Worm (Caenorhabditis elegans) whole organism, L1 larva: Measurements from ENCODE around the gene his-61.

ENCODE experiments used
- C04F5.9 ChIP-seq: sonication (generic microtip); optimal IDR thresholded peaks from 2 replicates; lab custom pipeline; 2016; ENCODE audit warnings: missing genetic modification characterization, missing compliant biosample characterization
- C34B4.2 ChIP-seq: sonication (generic microtip); optimal IDR thresholded peaks from 2 replicates; lab custom pipeline; 2017; ENCODE audit warnings: mild to moderate bottlenecking, missing genetic modification characterization, missing compliant biosample characterization
- aha-1 ChIP-seq: fragments of 150-350 bp; optimal IDR thresholded peaks from 2 replicates; lab custom pipeline; 2014; ENCODE audit warnings: missing biosample characterization, missing genetic modification characterization
- aly-2 ChIP-seq: fragments of 150-350 bp; optimal IDR thresholded peaks from 2 replicates; lab custom pipeline; 2014; ENCODE audit warnings: missing biosample characterization, missing genetic modification characterization
- ama-1 ChIP-seq: fragments of 150-350 bp; optimal IDR thresholded peaks from 2 replicates; lab custom pipeline; 2014
- ceh-63 ChIP-seq: fragments of 200-800 bp; sonication (Bioruptor generic); optimal IDR thresholded peaks from 2 replicates; lab custom pipeline; 2018; ENCODE audit warnings: mild to moderate bottlenecking, missing genetic modification characterization, missing compliant biosample characterization
- ceh-8 ChIP-seq: fragments of 200-800 bp; sonication (Bioruptor generic); optimal IDR thresholded peaks from 2 replicates; lab custom pipeline; 2018; ENCODE audit warnings: mild to moderate bottlenecking, missing genetic modification characterization, moderate library complexity, missing compliant biosample characterization
- ceh-82 ChIP-seq, 3 experiments: fragments of 150-350 bp in 1 of 3; sonication (generic microtip) in 2 of 3; optimal IDR thresholded peaks; 2 replicates each; lab custom pipeline; 2014 to 2017; ENCODE audit warnings: missing biosample characterization in 3 of 3, missing genetic modification characterization in 3 of 3
- ces-1 ChIP-seq: fragments of 150-350 bp; optimal IDR thresholded peaks from 2 replicates; lab custom pipeline; 2014; ENCODE audit warnings: missing biosample characterization, missing genetic modification reagents, missing genetic modification characterization
- dpl-1 ChIP-seq, 3 experiments: fragments of 150-350 bp in 2 of 3; sonication (generic microtip) in 1 of 3; optimal IDR thresholded peaks; 2 replicates each; lab custom pipeline; 2014 to 2017; ENCODE audit warnings: missing biosample characterization in 3 of 3, missing genetic modification characterization in 3 of 3, missing genetic modification reagents in 3 of 3
- efl-1 ChIP-seq, 4 experiments: fragments of 150-350 bp; optimal IDR thresholded peaks in 3 of 4; peaks in 1 of 4; 1 replicate in 1 of 4; 2 replicates in 3 of 4; lab custom pipeline; 2014; ENCODE audit warnings: missing biosample characterization in 2 of 4, missing genetic modification characterization in 2 of 4, missing genetic modification reagents in 2 of 4
- egl-13 ChIP-seq: sonication (generic microtip); optimal IDR thresholded peaks from 2 replicates; lab custom pipeline; 2016; ENCODE audit warnings: missing genotype, missing genetic modification reagents, missing genetic modification characterization, missing compliant biosample characterization
- egl-27 ChIP-seq, 2 experiments: fragments of 150-350 bp in 1 of 2; sonication (generic microtip); optimal IDR thresholded peaks; 3 replicates each; lab custom pipeline; 2017 to 2018; ENCODE audit warnings: missing biosample characterization in 2 of 2, missing genetic modification characterization in 2 of 2, missing genetic modification reagents in 2 of 2
- elt-3 ChIP-seq, 6 experiments: fragments of 150-350 bp in 1 of 6; sonication (generic microtip); optimal IDR thresholded peaks; 2 replicates each; lab custom pipeline; 2017 to 2018; ENCODE audit warnings: missing biosample characterization in 6 of 6, missing genetic modification characterization in 6 of 6, inconsistent platforms in 1 of 6
- ets-5 ChIP-seq: fragments of 200-800 bp; sonication (Bioruptor generic); IDR thresholded peaks from 2 replicates; pipeline ENCODE4 v1.3.6; 2022; ENCODE audit warnings: missing genetic modification characterization, missing compliant biosample characterization
- fkh-10 ChIP-seq: sonication (generic microtip); optimal IDR thresholded peaks from 2 replicates; lab custom pipeline; 2017; ENCODE audit warnings: missing biosample characterization, missing genetic modification reagents, missing genetic modification characterization
- fkh-8 ChIP-seq: sonication (generic microtip); optimal IDR thresholded peaks from 2 replicates; lab custom pipeline; 2016; ENCODE audit warnings: mild to moderate bottlenecking, missing genetic modification characterization, missing compliant biosample characterization
- grh-1 ChIP-seq: fragments of 200-800 bp; sonication (Bioruptor generic); IDR thresholded peaks from 2 replicates; pipeline ENCODE4 v1.3.6; 2022; ENCODE audit warnings: missing genetic modification reagents, missing genetic modification characterization, missing compliant biosample characterization
- hlh-4 ChIP-seq: sonication (generic microtip); optimal IDR thresholded peaks from 2 replicates; lab custom pipeline; 2016; ENCODE audit warnings: mild to moderate bottlenecking, missing genetic modification characterization, missing compliant biosample characterization
- irx-1 ChIP-seq: sonication (generic microtip); optimal IDR thresholded peaks from 2 replicates; lab custom pipeline; 2016; ENCODE audit warnings: missing genetic modification characterization, missing compliant biosample characterization
- isw-1 ChIP-seq: fragments of 200-800 bp; sonication (Bioruptor generic); IDR thresholded peaks from 2 replicates; pipeline ENCODE4 v1.3.6; 2022; ENCODE audit warnings: missing genetic modification characterization, missing compliant biosample characterization
- jun-1 ChIP-seq: fragments of 150-350 bp; optimal IDR thresholded peaks from 2 replicates; lab custom pipeline; 2014; ENCODE audit warnings: missing biosample characterization, missing genetic modification reagents, missing genetic modification characterization
- lin-14 ChIP-seq: fragments of 200-800 bp; sonication (Bioruptor generic); optimal IDR thresholded peaks from 2 replicates; lab custom pipeline; 2018; ENCODE audit warnings: mild to moderate bottlenecking, missing genetic modification characterization, moderate library complexity, missing compliant biosample characterization
- lin-35 ChIP-seq, 2 experiments: fragments of 150-350 bp; optimal IDR thresholded peaks; 2 replicates each; lab custom pipeline; 2014; ENCODE audit warnings: missing biosample characterization in 2 of 2, missing genetic modification characterization in 2 of 2, missing genetic modification reagents in 2 of 2
- lin-39 ChIP-seq: fragments of 150-350 bp; optimal IDR thresholded peaks from 2 replicates; lab custom pipeline; 2014; ENCODE audit warnings: missing biosample characterization, missing genetic modification reagents, missing genetic modification characterization
- lir-3 ChIP-seq: sonication (generic microtip); optimal IDR thresholded peaks from 2 replicates; lab custom pipeline; 2016; ENCODE audit warnings: mild to moderate bottlenecking, missing genetic modification characterization, moderate library complexity, missing compliant biosample characterization; ENCODE audit not compliant: poor library complexity
- lsy-2 ChIP-seq, 2 experiments: fragments of 150-350 bp; optimal IDR thresholded peaks; 2 replicates each; lab custom pipeline; 2014; ENCODE audit warnings: missing biosample characterization in 2 of 2, missing genetic modification characterization in 2 of 2
- mab-9 ChIP-seq: fragments of 200-800 bp; sonication (Bioruptor generic); IDR thresholded peaks from 2 replicates; pipeline ENCODE4 v1.3.6; 2022; ENCODE audit warnings: missing genetic modification reagents, missing genetic modification characterization, missing compliant biosample characterization
- nhr-11 ChIP-seq: fragments of 150-350 bp; optimal IDR thresholded peaks from 2 replicates; lab custom pipeline; 2014; ENCODE audit warnings: missing biosample characterization, missing genetic modification characterization
- nhr-12 ChIP-seq: sonication (generic microtip); optimal IDR thresholded peaks from 2 replicates; lab custom pipeline; 2017; ENCODE audit warnings: missing biosample characterization, missing genetic modification characterization
- nhr-71 ChIP-seq: sonication (generic microtip); optimal IDR thresholded peaks from 2 replicates; lab custom pipeline; 2016; ENCODE audit warnings: mild to moderate bottlenecking, missing genetic modification characterization, moderate library complexity, missing compliant biosample characterization
- nhr-84 ChIP-seq: sonication (generic microtip); optimal IDR thresholded peaks from 2 replicates; lab custom pipeline; 2017; ENCODE audit warnings: missing biosample characterization, missing genetic modification characterization
- nhr-85 ChIP-seq: sonication (generic microtip); peaks from one replicate; lab custom pipeline; 2016; ENCODE audit warnings: missing genetic modification characterization, inconsistent platforms, missing compliant biosample characterization
- skn-1 ChIP-seq: fragments of 150-350 bp; optimal IDR thresholded peaks from 2 replicates; lab custom pipeline; 2014; ENCODE audit warnings: missing biosample characterization, missing genetic modification characterization
- snpc-4 ChIP-seq: fragments of 150-350 bp; optimal IDR thresholded peaks from 2 replicates; lab custom pipeline; 2014; ENCODE audit warnings: missing biosample characterization, missing genetic modification characterization
- sup-37 ChIP-seq: fragments of 200-800 bp; sonication (Bioruptor generic); optimal IDR thresholded peaks from 2 replicates; lab custom pipeline; 2018; ENCODE audit warnings: mild to moderate bottlenecking, missing genetic modification characterization, missing compliant biosample characterization
- swsn-7 ChIP-seq: sonication (generic microtip); optimal IDR thresholded peaks from 2 replicates; lab custom pipeline; 2016; ENCODE audit warnings: missing genetic modification characterization, missing compliant biosample characterization
- tbx-2 ChIP-seq: sonication (generic microtip); optimal IDR thresholded peaks from 2 replicates; lab custom pipeline; 2016; ENCODE audit warnings: missing genetic modification characterization, missing compliant biosample characterization
- unc-62 ChIP-seq: fragments of 150-350 bp; optimal IDR thresholded peaks from 2 replicates; lab custom pipeline; 2014; ENCODE audit warnings: missing biosample characterization, missing genetic modification reagents, missing genetic modification characterization
- xbp-1 ChIP-seq: sonication (generic microtip); optimal IDR thresholded peaks from 2 replicates; lab custom pipeline; 2016; ENCODE audit warnings: missing genetic modification characterization, missing compliant biosample characterization
- ztf-11 ChIP-seq, 2 experiments: sonication (generic microtip); optimal IDR thresholded peaks; 2 replicates each; lab custom pipeline; 2016 to 2017; ENCODE audit warnings: missing genetic modification characterization in 2 of 2, missing biosample characterization in 1 of 2, missing compliant biosample characterization in 1 of 2
- ztf-4 ChIP-seq: fragments of 150-350 bp; optimal IDR thresholded peaks from 2 replicates; lab custom pipeline; 2014; ENCODE audit warnings: missing biosample characterization, missing genetic modification characterization

Gene his-61

ce11 chrIV:7512617-7513233 is 26.7 kb upstream of the his-61 start, which contains the start of the genes plc-4 and R05G6.4 (continued):
- TF ChIP-seq isw-1 (GFP tag; lab: Robert Waterston, UW) (no peak), xbp-1 (peak; percentile 42), elt-3 (tag; optimal IDR thresholded peaks at IDR 0.05; lab: Kevin White, UChicago) (peak in 2 of 6 experiments; percentile 3 to 52), ceh-82 (tag; optimal IDR thresholded peaks at IDR 0.05; lab: Kevin White, UChicago) (peak in 2 of 3 experiments; percentile 15 to 27), ztf-4 (tag; lab: Kevin White, UChicago) (no peak), egl-27 (tag; optimal IDR thresholded peaks at IDR 0.05; lab: Kevin White, UChicago) (no peak), ama-1 (lab: Kevin White, UChicago) (no peak), fkh-10 (GFP tag; lab: Kevin White, UChicago) (no peak), fkh-8 (tag; lab: Kevin White, UChicago) (no peak), lin-39 (tag; lab: Kevin White, UChicago) (no peak), nhr-11 (tag; lab: Kevin White, UChicago) (no peak), nhr-85 (peak; percentile 68), ztf-11 (tag; optimal IDR thresholded peaks at IDR 0.05; lab: Kevin White, UChicago) (no peak), hlh-4 (tag; lab: Kevin White, UChicago) (no peak), C34B4.2 (tag; lab: Kevin White, UChicago) (no peak), nhr-71 (tag; lab: Kevin White, UChicago) (peak; percentile 70), lir-3 (tag; lab: Kevin White, UChicago) (no peak), dpl-1 (GFP tag; optimal IDR thresholded peaks at IDR 0.05; lab: Kevin White, UChicago) (peak; percentile 37 to 59 (median 55)), snpc-4 (tag; lab: Kevin White, UChicago) (no peak), ets-5 (GFP tag; lab: Robert Waterston, UW) (no peak), jun-1 (tag; lab: Kevin White, UChicago) (no peak)

ce11 chrIV:7510829-7511228 is 24.8 kb upstream of the his-61 start:
- TF ChIP-seq ceh-8 (GFP tag; lab: Kevin White, UChicago) (no peak), lin-35 (GFP tag; optimal IDR thresholded peaks at IDR 0.05; lab: Kevin White, UChicago) (peak in 1 of 2 experiments; percentile 7), lin-39 (tag; lab: Kevin White, UChicago) (no peak), dpl-1 (GFP tag; optimal IDR thresholded peaks at IDR 0.05; lab: Kevin White, UChicago) (peak in 2 of 3 experiments; percentile 29 to 37), mab-9 (GFP tag; lab: Robert Waterston, UW) (no peak), efl-1 (optimal IDR thresholded peaks at IDR 0.05; lab: Kevin White, UChicago) (peak in 1 of 2 experiments; percentile 10), efl-1 (GFP tag; optimal IDR thresholded peaks at IDR 0.05 in 1 of 2; lab: Kevin White, UChicago) (peak in 1 of 2 experiments; percentile 40)

ce11 chrIV:7508850-7509249 is 22.8 kb upstream of the his-61 start:
- TF ChIP-seq ceh-63 (GFP tag; lab: Kevin White, UChicago) (no peak), lsy-2 (tag; optimal IDR thresholded peaks at IDR 0.05; lab: Kevin White, UChicago) (peak; percentile 51 to 87), efl-1 (optimal IDR thresholded peaks at IDR 0.05; lab: Kevin White, UChicago) (peak; percentile 38 to 56), efl-1 (GFP tag; optimal IDR thresholded peaks at IDR 0.05 in 1 of 2; lab: Kevin White, UChicago) (peak; percentile 48 to 91), dpl-1 (GFP tag; optimal IDR thresholded peaks at IDR 0.05; lab: Kevin White, UChicago) (peak; percentile 18 to 51 (median 42)), nhr-12 (tag; lab: Kevin White, UChicago) (no peak), lin-35 (GFP tag; optimal IDR thresholded peaks at IDR 0.05; lab: Kevin White, UChicago) (peak in 1 of 2 experiments; percentile 65)

- TF ChIP-seq snpc-4 (tag; lab: Kevin White, UChicago) (peak; percentile 11), nhr-84 (tag; lab: Kevin White, UChicago) (no peak), egl-13 (tag; lab: Kevin White, UChicago) (peak; percentile 17), ceh-8 (GFP tag; lab: Kevin White, UChicago) (no peak), efl-1 (optimal IDR thresholded peaks at IDR 0.05; lab: Kevin White, UChicago) (peak; percentile 59 to 93), efl-1 (GFP tag; optimal IDR thresholded peaks at IDR 0.05 in 1 of 2; lab: Kevin White, UChicago) (peak; percentile 90 to 99), fkh-8 (tag; lab: Kevin White, UChicago) (peak; percentile 81), C04F5.9 (tag; lab: Kevin White, UChicago) (no peak), lin-14 (GFP tag; lab: Kevin White, UChicago) (peak; percentile 97), grh-1 (GFP tag; lab: Robert Waterston, UW) (peak; percentile 77), ama-1 (lab: Kevin White, UChicago) (no peak), unc-62 (GFP tag; lab: Kevin White, UChicago) (no peak), skn-1 (tag; lab: Kevin White, UChicago) (peak; percentile 63), swsn-7 (tag; lab: Kevin White, UChicago) (peak; percentile 82), tbx-2 (tag; lab: Kevin White, UChicago) (peak; percentile 86), sup-37 (GFP tag; lab: Kevin White, UChicago) (peak; percentile 25), irx-1 (tag; lab: Kevin White, UChicago) (no peak), aly-2 (tag; lab: Kevin White, UChicago) (no peak), aha-1 (tag; lab: Kevin White, UChicago) (no peak), ces-1 (GFP tag; lab: Kevin White, UChicago) (no peak)
These were observed 22.0 kb upstream of the his-61 start, which contains the start of the genes vdac-1 and R05G6.5 for ce11 chrIV:7507841-7508509. Gene vdac-1 (minus strand): TSS chrIV:7507891. Gene R05G6.5 (plus strand): TSS chrIV:7508367.
